Worm (Caenorhabditis elegans) whole organism, L2 larva: ENCODE measurements around the gene nstp-2.

ENCODE experiments used
- C34F6.9 ChIP-seq: fragments of 150-350 bp; optimal IDR thresholded peaks from 2 replicates; lab custom pipeline; 2014; ENCODE audit warnings: missing biosample characterization, missing genetic modification characterization
- R02D3.7 ChIP-seq: fragments of 150-350 bp; optimal IDR thresholded peaks from 2 replicates; lab custom pipeline; 2014; ENCODE audit warnings: missing biosample characterization, missing genetic modification characterization
- ZK546.5 ChIP-seq: sonication (generic microtip); optimal IDR thresholded peaks from 2 replicates; lab custom pipeline; 2017; ENCODE audit warnings: missing biosample characterization, missing genetic modification characterization
- ama-1 ChIP-seq: fragments of 150-350 bp; optimal IDR thresholded peaks from 2 replicates; lab custom pipeline; 2018; ENCODE audit warnings: inconsistent platforms
- blmp-1 ChIP-seq: sonication (generic microtip); optimal IDR thresholded peaks from 2 replicates; lab custom pipeline; 2017; ENCODE audit warnings: missing genetic modification characterization, mild to moderate bottlenecking, missing compliant biosample characterization, antibody characterized with exemption, moderate library complexity; ENCODE audit not compliant: insufficient read depth
- ceh-82 ChIP-seq: fragments of 150-350 bp; optimal IDR thresholded peaks from 2 replicates; lab custom pipeline; 2014; ENCODE audit warnings: missing biosample characterization, missing genetic modification characterization
- crh-2 ChIP-seq: sonication (generic microtip); optimal IDR thresholded peaks from 2 replicates; lab custom pipeline; 2017; ENCODE audit warnings: missing biosample characterization, missing genetic modification characterization
- egl-27 ChIP-seq: sonication (generic microtip); optimal IDR thresholded peaks from 3 replicates; lab custom pipeline; 2017; ENCODE audit warnings: missing biosample characterization, missing genetic modification reagents, missing genetic modification characterization
- elt-1 ChIP-seq: fragments of 150-350 bp; optimal IDR thresholded peaks from 2 replicates; lab custom pipeline; 2014; ENCODE audit warnings: missing biosample characterization, missing genetic modification characterization
- fos-1 ChIP-seq: fragments of 150-350 bp; optimal IDR thresholded peaks from 2 replicates; lab custom pipeline; 2014; ENCODE audit warnings: missing biosample characterization, missing genetic modification characterization
- gmeb-1 ChIP-seq: fragments of 150-350 bp; optimal IDR thresholded peaks from 2 replicates; lab custom pipeline; 2014; ENCODE audit warnings: missing biosample characterization, missing genetic modification characterization
- lsy-2 ChIP-seq, 2 experiments: fragments of 150-350 bp in 1 of 2; sonication (generic microtip) in 1 of 2; optimal IDR thresholded peaks; 2 replicates each; lab custom pipeline; 2014 to 2017; ENCODE audit warnings: missing biosample characterization in 2 of 2, missing genetic modification characterization in 2 of 2
- mdl-1 ChIP-seq, 2 experiments: fragments of 150-350 bp in 1 of 2; sonication (generic microtip) in 1 of 2; optimal IDR thresholded peaks; 2 replicates each; lab custom pipeline; 2017; ENCODE audit warnings: missing biosample characterization in 2 of 2, missing genetic modification characterization in 2 of 2
- nhr-10 ChIP-seq: sonication (generic microtip); optimal IDR thresholded peaks from 2 replicates; lab custom pipeline; 2017; ENCODE audit warnings: missing biosample characterization, missing genetic modification characterization
- nhr-11 ChIP-seq: fragments of 150-350 bp; optimal IDR thresholded peaks from 2 replicates; lab custom pipeline; 2014; ENCODE audit warnings: missing biosample characterization, missing genetic modification characterization
- nhr-129 ChIP-seq: fragments of 150-350 bp; optimal IDR thresholded peaks from 2 replicates; lab custom pipeline; 2014; ENCODE audit warnings: missing biosample characterization, missing genetic modification characterization
- nhr-21 ChIP-seq: fragments of 150-350 bp; optimal IDR thresholded peaks from 2 replicates; lab custom pipeline; 2014; ENCODE audit warnings: missing biosample characterization, missing genetic modification characterization
- nhr-237 ChIP-seq: fragments of 150-350 bp; optimal IDR thresholded peaks from 2 replicates; lab custom pipeline; 2014; ENCODE audit warnings: missing biosample characterization, missing genetic modification characterization
- sem-4 ChIP-seq: fragments of 150-350 bp; optimal IDR thresholded peaks from 2 replicates; lab custom pipeline; 2014; ENCODE audit warnings: missing biosample characterization, missing genetic modification reagents, missing genetic modification characterization
- sma-3 ChIP-seq: sonication (generic microtip); optimal IDR thresholded peaks from 2 replicates; lab custom pipeline; 2016; ENCODE audit warnings: missing genetic modification reagents, missing genetic modification characterization, missing compliant biosample characterization
- sma-9 ChIP-seq, 2 experiments: fragments of 150-350 bp in 1 of 2; sonication (generic microtip) in 1 of 2; optimal IDR thresholded peaks; 2 replicates each; lab custom pipeline; 2014 to 2016; ENCODE audit warnings: missing genetic modification characterization in 2 of 2, mild to moderate bottlenecking in 1 of 2, missing biosample characterization in 1 of 2, missing compliant biosample characterization in 1 of 2, missing genetic modification reagents in 1 of 2, moderate library complexity in 1 of 2
- unc-55 ChIP-seq: fragments of 150-350 bp; sonication (generic microtip); optimal IDR thresholded peaks from 3 replicates; lab custom pipeline; 2014; ENCODE audit warnings: missing biosample characterization, missing genetic modification reagents, missing genetic modification characterization
- ztf-4 ChIP-seq: fragments of 150-350 bp; optimal IDR thresholded peaks from 2 replicates; lab custom pipeline; 2014; ENCODE audit warnings: missing biosample characterization, missing genetic modification characterization

The nstp-2 gene

DNA sequence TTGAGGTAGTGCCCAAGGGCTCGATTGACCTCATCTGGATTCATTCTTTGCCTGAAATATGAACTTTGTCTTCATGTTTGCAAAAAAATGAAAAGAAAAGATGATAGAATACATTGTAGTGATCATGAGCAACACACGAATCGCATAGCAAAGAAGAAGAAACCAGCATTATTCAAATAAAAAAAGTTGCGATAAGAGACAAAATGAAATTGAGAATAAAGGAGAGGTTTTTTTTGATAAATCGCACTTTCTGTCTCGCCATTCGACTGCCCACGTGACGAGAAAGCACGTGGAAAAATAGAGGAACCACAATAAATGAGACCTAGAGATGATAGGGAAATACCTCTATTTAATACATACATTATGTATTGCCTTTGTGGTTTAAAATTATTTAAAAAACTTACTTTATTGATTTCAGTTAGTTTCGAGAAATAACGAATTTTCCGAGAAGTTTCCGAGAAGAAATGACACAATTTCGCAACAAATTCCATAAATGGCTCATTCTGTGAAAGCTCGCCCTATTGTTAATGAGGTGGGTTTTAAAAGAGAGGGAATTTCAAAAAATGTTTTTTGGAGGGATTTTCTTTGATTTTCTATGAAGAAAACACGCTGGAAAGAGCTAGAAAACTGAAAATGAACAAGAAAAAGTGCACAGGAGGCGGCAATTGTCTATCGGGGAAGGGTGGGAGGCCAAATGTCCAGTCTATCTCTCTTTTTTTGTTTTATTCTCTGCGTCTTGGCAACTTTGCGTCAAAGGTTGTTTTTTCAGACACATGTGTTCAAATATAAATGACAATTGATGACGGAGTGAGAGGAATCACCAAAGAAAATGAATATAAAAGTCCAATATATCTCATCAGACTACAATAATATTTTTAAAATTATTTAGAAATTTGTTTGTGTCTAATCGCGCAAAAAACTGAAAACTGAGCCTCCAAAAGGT is 50.3 kb downstream of the nstp-2 start, which contains the start of gene paqr-1:
TSS of gene paqr-1 (minus strand) at position 51 of the 943 bp plus-strand sequence.
- TF ChIP-seq nhr-21 (no peak), sma-9 (GFP tag; optimal IDR thresholded peaks at IDR 0.05; lab: Kevin White, UChicago) (peak; percentile 88), sma-9 (tag; optimal IDR thresholded peaks at IDR 0.05; lab: Kevin White, UChicago) (no peak), fos-1 (tag; lab: Kevin White, UChicago) (peak; percentile 14), lsy-2 (tag; optimal IDR thresholded peaks at IDR 0.05; lab: Kevin White, UChicago) (peak in 1 of 2 experiments; percentile 51), ZK546.5 (tag; lab: Kevin White, UChicago) (no peak), C34F6.9 (tag; lab: Kevin White, UChicago) (peak; percentile 53), mdl-1 (tag; optimal IDR thresholded peaks at IDR 0.05; lab: Kevin White, UChicago) (peak in 1 of 2 experiments; percentile 40), elt-1 (tag; lab: Kevin White, UChicago) (no peak), ceh-82 (tag; lab: Kevin White, UChicago) (no peak), nhr-129 (tag; lab: Kevin White, UChicago) (peak; percentile 31), crh-2 (peak; percentile 14), sem-4 (no peak), blmp-1 (tag; lab: Kevin White, UChicago) (peak; percentile 64), nhr-11 (tag; lab: Kevin White, UChicago) (no peak), egl-27 (tag; lab: Kevin White, UChicago) (no peak), unc-55 (GFP tag; lab: Kevin White, UChicago) (peak; percentile 84), nhr-10 (no peak), gmeb-1 (tag; lab: Kevin White, UChicago) (peak; percentile 36)
- TF ChIP-seq, all 48 proteins: peak for 10

DNA sequence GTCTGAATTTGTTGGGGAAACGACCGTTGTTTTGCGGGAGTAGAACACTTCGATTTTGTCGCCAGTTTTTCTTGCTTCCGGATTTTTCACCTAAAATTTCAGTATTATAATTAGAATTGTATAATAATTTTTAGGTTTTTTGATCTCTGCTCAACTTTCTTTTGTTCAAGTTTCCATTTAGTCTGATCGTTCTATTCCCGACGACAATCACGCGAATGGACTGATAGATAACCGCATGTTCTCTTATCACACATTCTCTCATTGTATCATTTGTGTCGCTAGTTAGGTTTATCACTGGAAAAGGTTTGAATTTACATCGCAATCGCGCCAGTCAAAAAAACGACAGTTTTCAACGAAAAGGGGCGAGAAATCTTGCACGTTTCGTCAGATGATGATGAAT is 51.1 kb downstream of the nstp-2 start:
- TF ChIP-seq nhr-129 (tag; lab: Kevin White, UChicago): peak; percentile 7
- TF ChIP-seq ama-1 (lab: Kevin White, UChicago): no peak
- TF ChIP-seq lsy-2 (tag; optimal IDR thresholded peaks at IDR 0.05; lab: Kevin White, UChicago): peak in 1 of 2 experiments; percentile 17
- TF ChIP-seq crh-2: peak; percentile 47
- no peak for TF ChIP-seq nhr-10
- no peak for TF ChIP-seq ztf-4 (tag; lab: Kevin White, UChicago)
- TF ChIP-seq R02D3.7: no peak
- peak; percentile 97 for TF ChIP-seq fos-1 (tag; lab: Kevin White, UChicago)
- TF ChIP-seq nhr-237: no peak
- peak; percentile 15 for TF ChIP-seq nhr-21
- peak; percentile 23 for TF ChIP-seq gmeb-1 (tag; lab: Kevin White, UChicago)
- TF ChIP-seq sma-3 (GFP tag; lab: Kevin White, UChicago): peak; percentile 26
- TF ChIP-seq sma-9 (GFP tag; optimal IDR thresholded peaks at IDR 0.05; lab: Kevin White, UChicago): peak; percentile 83
- no peak for TF ChIP-seq sma-9 (tag; optimal IDR thresholded peaks at IDR 0.05; lab: Kevin White, UChicago)
